Worm (Caenorhabditis elegans) whole organism, L1 larva: ENCODE measurements around the gene F14D7.6.
A peak's percentile ranks its signal among the peaks of the same experiment; 100 is the strongest.

Experiments used
- alr-1 ChIP-seq: fragments of 200-800 bp; sonication (Bioruptor generic); optimal IDR thresholded peaks from 2 replicates; lab custom pipeline; 2018; ENCODE audit warnings: borderline replicate concordance, mild to moderate bottlenecking, missing genetic modification characterization, missing compliant biosample characterization
- aly-2 ChIP-seq: fragments of 150-350 bp; optimal IDR thresholded peaks from 2 replicates; lab custom pipeline; 2014; ENCODE audit warnings: missing biosample characterization, missing genetic modification characterization
- ama-1 ChIP-seq: fragments of 150-350 bp; optimal IDR thresholded peaks from 2 replicates; lab custom pipeline; 2014
- ceh-63 ChIP-seq: fragments of 200-800 bp; sonication (Bioruptor generic); optimal IDR thresholded peaks from 2 replicates; lab custom pipeline; 2018; ENCODE audit warnings: mild to moderate bottlenecking, missing genetic modification characterization, missing compliant biosample characterization
- ceh-8 ChIP-seq: fragments of 200-800 bp; sonication (Bioruptor generic); optimal IDR thresholded peaks from 2 replicates; lab custom pipeline; 2018; ENCODE audit warnings: mild to moderate bottlenecking, missing genetic modification characterization, moderate library complexity, missing compliant biosample characterization
- ceh-82 ChIP-seq, 3 experiments: fragments of 150-350 bp in 1 of 3; sonication (generic microtip) in 2 of 3; optimal IDR thresholded peaks; 2 replicates each; lab custom pipeline; 2014 to 2017; ENCODE audit warnings: missing biosample characterization in 3 of 3, missing genetic modification characterization in 3 of 3
- ceh-88 ChIP-seq: fragments of 200-800 bp; sonication (Bioruptor generic); IDR thresholded peaks from 2 replicates; pipeline ENCODE4 v1.3.6; 2022; ENCODE audit warnings: missing genetic modification characterization, missing compliant biosample characterization
- dpl-1 ChIP-seq, 3 experiments: fragments of 150-350 bp in 2 of 3; sonication (generic microtip) in 1 of 3; optimal IDR thresholded peaks; 2 replicates each; lab custom pipeline; 2014 to 2017; ENCODE audit warnings: missing biosample characterization in 3 of 3, missing genetic modification characterization in 3 of 3, missing genetic modification reagents in 3 of 3
- egl-13 ChIP-seq: sonication (generic microtip); optimal IDR thresholded peaks from 2 replicates; lab custom pipeline; 2016; ENCODE audit warnings: missing genotype, missing genetic modification reagents, missing genetic modification characterization, missing compliant biosample characterization
- elt-3 ChIP-seq, 6 experiments: fragments of 150-350 bp in 1 of 6; sonication (generic microtip); optimal IDR thresholded peaks; 2 replicates each; lab custom pipeline; 2017 to 2018; ENCODE audit warnings: missing biosample characterization in 6 of 6, missing genetic modification characterization in 6 of 6, inconsistent platforms in 1 of 6
- fkh-10 ChIP-seq: sonication (generic microtip); optimal IDR thresholded peaks from 2 replicates; lab custom pipeline; 2017; ENCODE audit warnings: missing biosample characterization, missing genetic modification reagents, missing genetic modification characterization
- fkh-4 ChIP-seq: sonication (generic microtip); optimal IDR thresholded peaks from 2 replicates; lab custom pipeline; 2016; ENCODE audit warnings: missing compliant biosample characterization, missing genetic modification characterization, borderline replicate concordance
- fkh-8 ChIP-seq: sonication (generic microtip); optimal IDR thresholded peaks from 2 replicates; lab custom pipeline; 2016; ENCODE audit warnings: mild to moderate bottlenecking, missing genetic modification characterization, missing compliant biosample characterization
- grh-1 ChIP-seq: fragments of 200-800 bp; sonication (Bioruptor generic); IDR thresholded peaks from 2 replicates; pipeline ENCODE4 v1.3.6; 2022; ENCODE audit warnings: missing genetic modification reagents, missing genetic modification characterization, missing compliant biosample characterization
- isw-1 ChIP-seq: fragments of 200-800 bp; sonication (Bioruptor generic); IDR thresholded peaks from 2 replicates; pipeline ENCODE4 v1.3.6; 2022; ENCODE audit warnings: missing genetic modification characterization, missing compliant biosample characterization
- jun-1 ChIP-seq: fragments of 150-350 bp; optimal IDR thresholded peaks from 2 replicates; lab custom pipeline; 2014; ENCODE audit warnings: missing biosample characterization, missing genetic modification reagents, missing genetic modification characterization
- lin-13 ChIP-seq: fragments of 150-350 bp; optimal IDR thresholded peaks from 2 replicates; lab custom pipeline; 2014; ENCODE audit warnings: missing biosample characterization, missing genetic modification reagents, missing genetic modification characterization
- lin-15B ChIP-seq: fragments of 150-350 bp; sonication (generic microtip); optimal IDR thresholded peaks from 3 replicates; lab custom pipeline; 2014; ENCODE audit warnings: missing biosample characterization, missing genetic modification characterization
- lin-35 ChIP-seq, 2 experiments: fragments of 150-350 bp; optimal IDR thresholded peaks; 2 replicates each; lab custom pipeline; 2014; ENCODE audit warnings: missing biosample characterization in 2 of 2, missing genetic modification characterization in 2 of 2, missing genetic modification reagents in 2 of 2
- lir-3 ChIP-seq: sonication (generic microtip); optimal IDR thresholded peaks from 2 replicates; lab custom pipeline; 2016; ENCODE audit warnings: mild to moderate bottlenecking, missing genetic modification characterization, moderate library complexity, missing compliant biosample characterization; ENCODE audit not compliant: poor library complexity
- lsy-2 ChIP-seq, 2 experiments: fragments of 150-350 bp; optimal IDR thresholded peaks; 2 replicates each; lab custom pipeline; 2014; ENCODE audit warnings: missing biosample characterization in 2 of 2, missing genetic modification characterization in 2 of 2
- mab-9 ChIP-seq: fragments of 200-800 bp; sonication (Bioruptor generic); IDR thresholded peaks from 2 replicates; pipeline ENCODE4 v1.3.6; 2022; ENCODE audit warnings: missing genetic modification reagents, missing genetic modification characterization, missing compliant biosample characterization
- mef-2 ChIP-seq: fragments of 150-350 bp; optimal IDR thresholded peaks from 2 replicates; lab custom pipeline; 2014; ENCODE audit warnings: missing biosample characterization, missing genetic modification characterization
- mep-1 ChIP-seq: fragments of 150-350 bp; optimal IDR thresholded peaks from 2 replicates; lab custom pipeline; 2014; ENCODE audit warnings: missing biosample characterization, missing genetic modification characterization
- nhr-12 ChIP-seq: sonication (generic microtip); optimal IDR thresholded peaks from 2 replicates; lab custom pipeline; 2017; ENCODE audit warnings: missing biosample characterization, missing genetic modification characterization
- nhr-20 ChIP-seq: sonication (generic microtip); optimal IDR thresholded peaks from 2 replicates; lab custom pipeline; 2016; ENCODE audit warnings: mild to moderate bottlenecking, missing genetic modification characterization, missing compliant biosample characterization
- nhr-47 ChIP-seq: sonication (generic microtip); optimal IDR thresholded peaks from 2 replicates; lab custom pipeline; 2016; ENCODE audit warnings: mild to moderate bottlenecking, missing genetic modification characterization, moderate library complexity, missing compliant biosample characterization
- nhr-71 ChIP-seq: sonication (generic microtip); optimal IDR thresholded peaks from 2 replicates; lab custom pipeline; 2016; ENCODE audit warnings: mild to moderate bottlenecking, missing genetic modification characterization, moderate library complexity, missing compliant biosample characterization
- nhr-77 ChIP-seq: fragments of 150-350 bp; optimal IDR thresholded peaks from 2 replicates; lab custom pipeline; 2014; ENCODE audit warnings: missing biosample characterization, missing genetic modification characterization
- nhr-84 ChIP-seq: sonication (generic microtip); optimal IDR thresholded peaks from 2 replicates; lab custom pipeline; 2017; ENCODE audit warnings: missing biosample characterization, missing genetic modification characterization
- nhr-90 ChIP-seq: sonication (generic microtip); optimal IDR thresholded peaks from 2 replicates; lab custom pipeline; 2016; ENCODE audit warnings: mild to moderate bottlenecking, missing genetic modification characterization, missing compliant biosample characterization; ENCODE audit not compliant: poor library complexity
- skn-1 ChIP-seq: fragments of 150-350 bp; optimal IDR thresholded peaks from 2 replicates; lab custom pipeline; 2014; ENCODE audit warnings: missing biosample characterization, missing genetic modification characterization
- snpc-4 ChIP-seq: fragments of 150-350 bp; optimal IDR thresholded peaks from 2 replicates; lab custom pipeline; 2014; ENCODE audit warnings: missing biosample characterization, missing genetic modification characterization
- sox-4 ChIP-seq: sonication (generic microtip); optimal IDR thresholded peaks from 2 replicates; lab custom pipeline; 2016; ENCODE audit warnings: missing genetic modification characterization, missing compliant biosample characterization
- sup-37 ChIP-seq: fragments of 200-800 bp; sonication (Bioruptor generic); optimal IDR thresholded peaks from 2 replicates; lab custom pipeline; 2018; ENCODE audit warnings: mild to moderate bottlenecking, missing genetic modification characterization, missing compliant biosample characterization
- unc-62 ChIP-seq: fragments of 150-350 bp; optimal IDR thresholded peaks from 2 replicates; lab custom pipeline; 2014; ENCODE audit warnings: missing biosample characterization, missing genetic modification reagents, missing genetic modification characterization
- unc-86 ChIP-seq: sonication (generic microtip); optimal IDR thresholded peaks from 2 replicates; lab custom pipeline; 2016; ENCODE audit warnings: missing genetic modification characterization, missing compliant biosample characterization
- unc-98 ChIP-seq: fragments of 200-800 bp; sonication (Bioruptor generic); IDR thresholded peaks from 2 replicates; pipeline ENCODE4 v1.3.6; 2022; ENCODE audit warnings: missing genetic modification characterization, missing compliant biosample characterization
- xbp-1 ChIP-seq: sonication (generic microtip); optimal IDR thresholded peaks from 2 replicates; lab custom pipeline; 2016; ENCODE audit warnings: missing genetic modification characterization, missing compliant biosample characterization
- zip-4 ChIP-seq: fragments of 200-800 bp; sonication (Bioruptor generic); optimal IDR thresholded peaks from 2 replicates; lab custom pipeline; 2018; ENCODE audit warnings: mild to moderate bottlenecking, missing genetic modification characterization, moderate library complexity, missing compliant biosample characterization

The F14D7.6 gene

DNA sequence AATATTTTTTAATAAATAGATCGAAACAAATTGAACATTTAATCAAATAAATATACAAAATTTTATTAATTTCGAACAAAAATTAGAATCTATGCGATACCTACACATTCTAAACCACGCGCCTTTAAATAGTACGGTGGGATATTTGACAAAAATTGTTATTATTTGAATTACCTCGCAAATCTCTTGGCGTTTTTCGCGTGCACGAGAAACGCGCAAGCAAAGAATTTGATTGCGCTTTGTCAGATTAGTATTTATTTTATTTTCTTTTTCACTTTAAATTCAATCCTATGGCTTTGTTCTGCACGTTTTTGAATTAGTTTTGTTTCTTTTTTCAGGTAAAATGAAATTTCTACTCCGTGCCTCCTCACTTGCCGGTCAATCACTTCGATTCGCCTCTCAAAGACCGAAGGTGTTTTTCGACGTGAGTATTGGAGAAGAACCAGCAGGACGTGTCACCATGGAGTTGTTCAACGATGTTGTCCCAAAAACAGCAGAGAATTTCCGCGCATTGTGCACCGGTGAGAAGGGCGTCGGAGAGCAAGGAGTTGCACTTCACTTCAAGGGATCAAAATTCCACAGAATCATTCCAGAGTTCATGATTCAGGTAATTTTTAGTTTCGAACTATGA is 54.6 kb downstream of the F14D7.6 start, which contains the start of gene cyn-1 (continued):
- peak; percentile 76 for TF ChIP-seq egl-13 (tag; lab: Kevin White, UChicago)
- peak; percentile 91 for TF ChIP-seq aly-2 (tag; lab: Kevin White, UChicago)
- TF ChIP-seq ama-1 (lab: Kevin White, UChicago) = peak; percentile 66
- TF ChIP-seq mef-2 (tag; lab: Kevin White, UChicago) = no peak
- TF ChIP-seq lsy-2 (tag; optimal IDR thresholded peaks at IDR 0.05; lab: Kevin White, UChicago) = peak; percentile 92
- peak; percentile 67 for TF ChIP-seq sox-4 (tag; lab: Kevin White, UChicago)
- TF ChIP-seq unc-62 (GFP tag; lab: Kevin White, UChicago) = no peak
- peak; percentile 97 to 98 (median 98) for TF ChIP-seq dpl-1 (GFP tag; optimal IDR thresholded peaks at IDR 0.05; lab: Kevin White, UChicago)
- peak; percentile 67 for TF ChIP-seq zip-4 (GFP tag; lab: Kevin White, UChicago)
- TF ChIP-seq snpc-4 (tag; lab: Kevin White, UChicago) = peak; percentile 83
- peak; percentile 98 for TF ChIP-seq lin-35 (GFP tag; optimal IDR thresholded peaks at IDR 0.05; lab: Kevin White, UChicago)
- TF ChIP-seq skn-1 = peak; percentile 89
- peak; percentile 27 for TF ChIP-seq fkh-4
- TF ChIP-seq xbp-1 (tag; lab: Kevin White, UChicago) = peak; percentile 90
- peak; percentile 84 to 85 (median 85) for TF ChIP-seq ceh-82 (tag; optimal IDR thresholded peaks at IDR 0.05; lab: Kevin White, UChicago)
- TF ChIP-seq fkh-8 = peak; percentile 63
- peak; percentile 96 for TF ChIP-seq mep-1 (tag; lab: Kevin White, UChicago)
- peak; percentile 72 for TF ChIP-seq grh-1 (GFP tag; lab: Robert Waterston, UW)
- TF ChIP-seq ceh-88 (GFP tag; lab: Robert Waterston, UW) = peak; percentile 54
- TF ChIP-seq unc-86 (tag; lab: Kevin White, UChicago) = peak; percentile 82
- TF ChIP-seq unc-98 (GFP tag; lab: Robert Waterston, UW) = no peak
- TF ChIP-seq ceh-8 (GFP tag; lab: Kevin White, UChicago) = peak; percentile 78
- peak; percentile 93 for TF ChIP-seq nhr-47 (tag; lab: Kevin White, UChicago)
- no peak for TF ChIP-seq nhr-12 (tag; lab: Kevin White, UChicago)
- TF ChIP-seq ceh-63 (GFP tag; lab: Kevin White, UChicago) = no peak
- TF ChIP-seq nhr-90 (tag; lab: Kevin White, UChicago) = peak; percentile 88
- peak; percentile 46 for TF ChIP-seq lir-3
- peak; percentile 89 for TF ChIP-seq nhr-20 (tag; lab: Kevin White, UChicago)
- TF ChIP-seq isw-1 (GFP tag; lab: Robert Waterston, UW) = peak; percentile 77
- TF ChIP-seq fkh-10 (GFP tag; lab: Kevin White, UChicago) = peak; percentile 67
- peak; percentile 65 for TF ChIP-seq mab-9 (GFP tag; lab: Robert Waterston, UW)
- peak; percentile 70 for TF ChIP-seq jun-1
- peak in 2 of 6 experiments; percentile 81 to 83 for TF ChIP-seq elt-3 (tag; optimal IDR thresholded peaks at IDR 0.05; lab: Kevin White, UChicago)
- TF ChIP-seq nhr-84 = no peak
- peak; percentile 80 for TF ChIP-seq lin-15B (tag; lab: Kevin White, UChicago)
- TF ChIP-seq sup-37 (GFP tag; lab: Kevin White, UChicago) = peak; percentile 9
- TF ChIP-seq nhr-71 (tag; lab: Kevin White, UChicago) = peak; percentile 93
- TF ChIP-seq alr-1 (tag; lab: Kevin White, UChicago) = peak; percentile 8
- TF ChIP-seq lin-13 (GFP tag; lab: Kevin White, UChicago) = peak; percentile 77
- TF ChIP-seq nhr-77 (tag; lab: Kevin White, UChicago) = peak; percentile 71
